Worm (Caenorhabditis elegans) whole organism, early embryonic: ENCODE results near the gene osm-7.

Source experiments
- F13C5.2 ChIP-seq: sonication (generic microtip); optimal IDR thresholded peaks from 2 replicates; lab custom pipeline; 2017; ENCODE audit warnings: mild to moderate bottlenecking, missing genetic modification characterization, inconsistent platforms, missing compliant biosample characterization
- ama-1 ChIP-seq: fragments of 150-350 bp; optimal IDR thresholded peaks from 2 replicates; lab custom pipeline; 2014
- flt-1 ChIP-seq: fragments of 200-800 bp; sonication (Bioruptor generic); IDR thresholded peaks from 2 replicates; pipeline ENCODE4 v1.3.6; 2022; ENCODE audit warnings: missing genetic modification characterization, missing compliant biosample characterization
- hmbx-1 ChIP-seq: sonication (generic microtip); optimal IDR thresholded peaks from 2 replicates; lab custom pipeline; 2016; ENCODE audit warnings: mild to moderate bottlenecking, missing genetic modification characterization, missing compliant biosample characterization
- hmg-4 ChIP-seq: fragments of 200-800 bp; sonication (Bioruptor generic); optimal IDR thresholded peaks from 2 replicates; lab custom pipeline; 2018; ENCODE audit warnings: mild to moderate bottlenecking, missing genetic modification characterization, missing compliant biosample characterization
- hnd-1 ChIP-seq: sonication (generic microtip); optimal IDR thresholded peaks from 2 replicates; lab custom pipeline; 2016; ENCODE audit warnings: missing genetic modification characterization, missing compliant biosample characterization
- tra-4 ChIP-seq: sonication (generic microtip); optimal IDR thresholded peaks from 2 replicates; lab custom pipeline; 2017; ENCODE audit warnings: missing genetic modification characterization, missing compliant biosample characterization

DNA sequence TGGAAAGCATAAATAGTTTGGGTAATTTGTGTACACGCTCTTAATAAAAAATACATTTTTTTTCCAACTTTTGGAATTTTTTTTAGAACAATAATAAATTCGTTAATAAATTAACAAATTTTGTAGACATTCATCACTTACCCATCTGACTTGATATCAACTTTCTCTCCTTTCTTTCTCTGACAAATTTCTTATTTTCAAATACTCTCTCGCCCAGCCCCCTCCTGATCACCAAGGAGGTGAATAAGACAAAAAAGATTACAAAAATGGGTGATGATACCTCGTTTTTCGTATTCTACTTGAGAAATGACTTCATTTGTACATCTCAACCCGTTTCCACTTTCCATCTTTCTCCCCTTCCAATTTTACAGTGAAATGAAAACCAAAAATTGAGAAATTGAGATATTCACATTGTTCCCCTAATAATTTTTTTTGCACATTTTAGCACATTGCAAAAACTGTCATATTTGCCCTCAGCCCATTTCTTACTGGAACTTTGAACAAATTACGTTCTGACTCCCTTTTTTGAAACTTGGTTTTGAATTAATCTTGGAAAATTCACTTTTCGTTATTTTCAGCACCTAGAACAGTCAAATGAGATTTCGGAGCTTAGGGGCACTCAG, at the start of gene osm-7:
- TF ChIP-seq hnd-1 (tag; lab: Kevin White, UChicago) = no peak
- TF ChIP-seq flt-1 (GFP tag; lab: Robert Waterston, UW) = no peak
- no peak for TF ChIP-seq ama-1 (lab: Kevin White, UChicago)
- no peak for TF ChIP-seq hmbx-1 (tag; lab: Kevin White, UChicago)
- no peak for TF ChIP-seq tra-4 (tag; lab: Kevin White, UChicago)
- no peak for TF ChIP-seq F13C5.2 (tag; lab: Kevin White, UChicago)
- no peak for TF ChIP-seq hmg-4 (GFP tag; lab: Kevin White, UChicago)
